Worm (Caenorhabditis elegans) whole organism, young adult: ENCODE measurements around the gene taf-3.

Experiments used
- B0336.3 ChIP-seq: fragments of 200-800 bp; sonication (Bioruptor generic); IDR thresholded peaks from 2 replicates; pipeline ENCODE4 v1.3.6; 2022; ENCODE audit warnings: missing genetic modification characterization, missing compliant biosample characterization
- D2030.7 ChIP-seq: fragments of 200-800 bp; sonication (Bioruptor generic); IDR thresholded peaks from 2 replicates; pipeline ENCODE4 v1.3.6; 2022; ENCODE audit warnings: missing genetic modification reagents, missing genetic modification characterization, missing compliant biosample characterization
- F23B12.7 ChIP-seq: sonication (generic microtip); optimal IDR thresholded peaks from 2 replicates; lab custom pipeline; 2017; ENCODE audit warnings: missing genetic modification characterization, mild to moderate bottlenecking, missing compliant biosample characterization, antibody characterized with exemption, moderate library complexity; ENCODE audit not compliant: insufficient read depth
- F52B5.7 ChIP-seq: sonication (generic microtip); optimal IDR thresholded peaks from 2 replicates; lab custom pipeline; 2016; ENCODE audit warnings: mild to moderate bottlenecking, missing genetic modification characterization, missing compliant biosample characterization
- F57C9.4 ChIP-seq: sonication (generic microtip); optimal IDR thresholded peaks from 2 replicates; lab custom pipeline; 2017; ENCODE audit warnings: mild to moderate bottlenecking, missing genetic modification characterization, missing compliant biosample characterization
- K11D2.4 ChIP-seq: fragments of 200-800 bp; sonication (Bioruptor generic); IDR thresholded peaks from 2 replicates; pipeline ENCODE4 v1.3.6; 2022; ENCODE audit warnings: missing genetic modification reagents, missing genetic modification characterization, missing compliant biosample characterization
- Y56A3A.18 ChIP-seq: fragments of 200-800 bp; sonication (Bioruptor generic); IDR thresholded peaks from 2 replicates; pipeline ENCODE4 v1.3.6; 2022; ENCODE audit warnings: missing genetic modification reagents, missing genetic modification characterization, missing compliant biosample characterization
- Y79H2A.3 ChIP-seq: fragments of 200-800 bp; sonication (Bioruptor generic); conservative IDR thresholded peaks from 2 replicates; pipeline ENCODE4 v1.3.6; 2022; ENCODE audit warnings: missing genetic modification reagents, missing genetic modification characterization, missing compliant biosample characterization
- ZK185.1 ChIP-seq: sonication (generic microtip); optimal IDR thresholded peaks from 2 replicates; lab custom pipeline; 2016; ENCODE audit warnings: mild to moderate bottlenecking, missing genetic modification characterization, missing compliant biosample characterization; ENCODE audit not compliant: poor library complexity, severe bottlenecking
- aptf-2 ChIP-seq: fragments of 200-800 bp; sonication (Bioruptor generic); conservative IDR thresholded peaks from 2 replicates; pipeline ENCODE4 v1.3.6; 2022; ENCODE audit warnings: missing genetic modification reagents, missing genetic modification characterization, missing compliant biosample characterization
- attf-5 ChIP-seq: fragments of 200-800 bp; sonication (Bioruptor generic); optimal IDR thresholded peaks from 2 replicates; lab custom pipeline; 2018; ENCODE audit warnings: mild to moderate bottlenecking, missing genetic modification characterization, missing compliant biosample characterization
- bed-1 ChIP-seq: fragments of 200-800 bp; sonication (Bioruptor generic); IDR thresholded peaks from 2 replicates; pipeline ENCODE4 v1.3.6; 2022; ENCODE audit warnings: missing genetic modification reagents, missing genetic modification characterization, missing compliant biosample characterization
- ceh-100 ChIP-seq: fragments of 200-800 bp; sonication (Bioruptor generic); IDR thresholded peaks from 2 replicates; pipeline ENCODE4 v1.3.6; 2022; ENCODE audit warnings: missing genetic modification reagents, missing genetic modification characterization, missing compliant biosample characterization
- ceh-27 ChIP-seq: fragments of 200-800 bp; sonication (Bioruptor generic); optimal IDR thresholded peaks from 2 replicates; lab custom pipeline; 2018; ENCODE audit warnings: mild to moderate bottlenecking, missing genetic modification characterization, moderate library complexity, missing compliant biosample characterization
- ceh-58 ChIP-seq: fragments of 200-800 bp; sonication (Bioruptor generic); IDR thresholded peaks from 2 replicates; pipeline ENCODE4 v1.3.6; 2022; ENCODE audit warnings: missing genetic modification characterization, missing compliant biosample characterization
- die-1 ChIP-seq: sonication (generic microtip); optimal IDR thresholded peaks from 2 replicates; lab custom pipeline; 2016; ENCODE audit warnings: missing genotype, mild to moderate bottlenecking, missing genetic modification characterization, missing compliant biosample characterization
- dox-1 ChIP-seq: fragments of 200-800 bp; sonication (Bioruptor generic); IDR thresholded peaks from 2 replicates; pipeline ENCODE4 v1.3.6; 2022; ENCODE audit warnings: missing genetic modification reagents, missing genetic modification characterization, missing compliant biosample characterization
- efl-1 ChIP-seq: fragments of 150-350 bp; optimal IDR thresholded peaks from 2 replicates; lab custom pipeline; 2014; ENCODE audit warnings: missing biosample characterization, missing genetic modification reagents, missing genetic modification characterization
- egl-18 ChIP-seq: fragments of 200-800 bp; sonication (Bioruptor generic); IDR thresholded peaks from 2 replicates; pipeline ENCODE4 v1.3.6; 2022; ENCODE audit warnings: missing genetic modification reagents, missing genetic modification characterization, missing compliant biosample characterization
- egrh-3 ChIP-seq: fragments of 200-800 bp; sonication (Bioruptor generic); IDR thresholded peaks from 2 replicates; pipeline ENCODE4 v1.3.6; 2022; ENCODE audit warnings: missing genetic modification reagents, missing genetic modification characterization, missing compliant biosample characterization
- ets-4 ChIP-seq: fragments of 200-800 bp; sonication (Bioruptor generic); optimal IDR thresholded peaks from 2 replicates; lab custom pipeline; 2018; ENCODE audit warnings: mild to moderate bottlenecking, missing genetic modification characterization, missing compliant biosample characterization
- hmg-1.2 ChIP-seq: fragments of 200-800 bp; sonication (Bioruptor generic); IDR thresholded peaks from 2 replicates; pipeline ENCODE4 v1.3.6; 2022; ENCODE audit warnings: missing genetic modification reagents, missing genetic modification characterization, missing compliant biosample characterization
- hmg-20 ChIP-seq: fragments of 200-800 bp; sonication (Bioruptor generic); IDR thresholded peaks from 2 replicates; pipeline ENCODE4 v1.3.6; 2022; ENCODE audit warnings: missing genetic modification reagents, missing genetic modification characterization, missing compliant biosample characterization
- hsf-1 ChIP-seq: fragments of 200-800 bp; sonication (Bioruptor generic); IDR thresholded peaks from 2 replicates; pipeline ENCODE4 v1.3.6; 2022; ENCODE audit warnings: missing genetic modification reagents, missing genetic modification characterization, missing compliant biosample characterization
- lin-26 ChIP-seq: fragments of 200-800 bp; sonication (Bioruptor generic); IDR thresholded peaks from 2 replicates; pipeline ENCODE4 v1.3.6; 2022; ENCODE audit warnings: missing genetic modification reagents, missing genetic modification characterization, missing compliant biosample characterization
- madf-3 ChIP-seq: fragments of 200-800 bp; sonication (Bioruptor generic); IDR thresholded peaks from 2 replicates; pipeline ENCODE4 v1.3.6; 2022; ENCODE audit warnings: missing genetic modification reagents, missing genetic modification characterization, missing compliant biosample characterization
- madf-6 ChIP-seq: fragments of 200-800 bp; sonication (Bioruptor generic); IDR thresholded peaks from 2 replicates; pipeline ENCODE4 v1.3.6; 2022; ENCODE audit warnings: missing genetic modification reagents, missing genetic modification characterization, missing compliant biosample characterization
- mel-28 ChIP-seq: sonication (generic microtip); optimal IDR thresholded peaks from 2 replicates; lab custom pipeline; 2016; ENCODE audit warnings: borderline replicate concordance, mild to moderate bottlenecking, missing genetic modification characterization, missing compliant biosample characterization
- mes-4 ChIP-seq: sonication (generic microtip); optimal IDR thresholded peaks from 2 replicates; lab custom pipeline; 2016; ENCODE audit warnings: missing genotype, missing genetic modification characterization, missing compliant biosample characterization
- mxl-1 ChIP-seq: sonication (generic microtip); optimal IDR thresholded peaks from 2 replicates; lab custom pipeline; 2016; ENCODE audit warnings: missing genetic modification characterization, missing compliant biosample characterization
- nhr-27 ChIP-seq: fragments of 200-800 bp; sonication (Bioruptor generic); optimal IDR thresholded peaks from 2 replicates; lab custom pipeline; 2018; ENCODE audit warnings: mild to moderate bottlenecking, missing genetic modification characterization, moderate library complexity, missing compliant biosample characterization
- nhr-90 ChIP-seq: sonication (generic microtip); optimal IDR thresholded peaks from 2 replicates; lab custom pipeline; 2016; ENCODE audit warnings: missing genotype, mild to moderate bottlenecking, missing genetic modification characterization, missing compliant biosample characterization
- pha-4 ChIP-seq: fragments of 150-350 bp; sonication (generic microtip); optimal IDR thresholded peaks from 2 replicates; lab custom pipeline; 2014; ENCODE audit warnings: missing biosample characterization, missing genetic modification reagents, missing genetic modification characterization
- rec-8 ChIP-seq, 2 experiments: sonication (generic microtip); optimal IDR thresholded peaks; 2 replicates each; lab custom pipeline; 2016; ENCODE audit warnings: mild to moderate bottlenecking in 2 of 2, missing genetic modification characterization in 2 of 2, missing genetic modification reagents in 2 of 2, missing genotype in 2 of 2, missing biosample characterization in 1 of 2, missing compliant biosample characterization in 1 of 2, moderate library complexity in 1 of 2
- repo-1 ChIP-seq: sonication (generic microtip); optimal IDR thresholded peaks from 2 replicates; lab custom pipeline; 2017; ENCODE audit warnings: mild to moderate bottlenecking, missing genetic modification characterization, missing compliant biosample characterization
- rpc-1 ChIP-seq, 2 experiments: fragments of 150-350 bp in 1 of 2; sonication (generic microtip) in 1 of 2; optimal IDR thresholded peaks; 2 replicates each; lab custom pipeline; 2014 to 2018; ENCODE audit warnings: missing biosample characterization in 1 of 2, missing genetic modification characterization in 1 of 2, missing genetic modification reagents in 1 of 2, missing genotype in 1 of 2
- snpc-1.1 ChIP-seq: sonication (generic microtip); optimal IDR thresholded peaks from 2 replicates; lab custom pipeline; 2017; ENCODE audit warnings: missing genetic modification characterization, mild to moderate bottlenecking, missing compliant biosample characterization, antibody characterized with exemption, moderate library complexity, missing genotype, missing genetic modification reagents; ENCODE audit not compliant: insufficient read depth
- snpc-1.3 ChIP-seq: sonication (generic microtip); optimal IDR thresholded peaks from 2 replicates; lab custom pipeline; 2017; ENCODE audit warnings: missing genetic modification characterization, mild to moderate bottlenecking, missing compliant biosample characterization, antibody characterized with exemption, moderate library complexity, missing genotype, missing genetic modification reagents; ENCODE audit not compliant: insufficient read depth
- snpc-4 ChIP-seq, 5 experiments: fragments of 150-350 bp in 1 of 5; sonication (generic microtip) in 4 of 5; optimal IDR thresholded peaks; 2 replicates each; lab custom pipeline; 2014 to 2018; ENCODE audit warnings: missing genetic modification characterization in 5 of 5, missing biosample characterization in 3 of 5, antibody characterized with exemption in 2 of 5, mild to moderate bottlenecking in 2 of 5, missing compliant biosample characterization in 2 of 5, missing genotype in 2 of 5, moderate library complexity in 2 of 5, missing genetic modification reagents in 1 of 5
- somi-1 ChIP-seq: fragments of 200-800 bp; sonication (Bioruptor generic); optimal IDR thresholded peaks from 2 replicates; lab custom pipeline; 2018; ENCODE audit warnings: mild to moderate bottlenecking, missing genetic modification characterization, missing compliant biosample characterization
- tbp1 ChIP-seq: fragments of 200-800 bp; sonication (Bioruptor generic); optimal IDR thresholded peaks from 2 replicates; lab custom pipeline; 2018; ENCODE audit warnings: mild to moderate bottlenecking, missing genetic modification characterization, missing compliant biosample characterization
- unc-62 ChIP-seq: fragments of 150-350 bp; optimal IDR thresholded peaks from 2 replicates; lab custom pipeline; 2014; ENCODE audit warnings: missing biosample characterization, missing genetic modification reagents, missing genetic modification characterization
- zim-3 ChIP-seq: sonication (generic microtip); optimal IDR thresholded peaks from 2 replicates; lab custom pipeline; 2017; ENCODE audit warnings: mild to moderate bottlenecking, missing genetic modification characterization, moderate library complexity, missing compliant biosample characterization
- ztf-22 ChIP-seq: fragments of 200-800 bp; sonication (Bioruptor generic); optimal IDR thresholded peaks from 2 replicates; lab custom pipeline; 2018; ENCODE audit warnings: mild to moderate bottlenecking, missing genetic modification characterization, moderate library complexity, missing compliant biosample characterization
- ztf-25 ChIP-seq: fragments of 200-800 bp; sonication (Bioruptor generic); IDR thresholded peaks from 2 replicates; pipeline ENCODE4 v1.3.6; 2022; ENCODE audit warnings: missing genetic modification reagents, missing genetic modification characterization, missing compliant biosample characterization

Gene taf-3

ce11 chrX:16299859-16300258 lies 32.4 kb upstream of the taf-3 start, which contains the start of gene twk-21:
TSS of gene twk-21 (plus strand) at chrX:16299892.
- TF ChIP-seq mel-28 (no peak), aptf-2 (GFP tag; lab: Robert Waterston, UW) (no peak), pha-4 (tag; lab: Kevin White, UChicago) (no peak), Y56A3A.18 (GFP tag; lab: Robert Waterston, UW) (0 out of 2 replicates have a peak, but pooled peaks have one; percentile 37), rpc-1 (optimal IDR thresholded peaks at IDR 0.05; lab: Kevin White, UChicago) (peak; percentile 44), rpc-1 (tag; optimal IDR thresholded peaks at IDR 0.05; lab: Kevin White, UChicago) (no peak), hmg-1.2 (0 out of 2 replicates have a peak, but pooled peaks have one; percentile 35), ZK185.1 (tag; lab: Kevin White, UChicago) (no peak), ceh-100 (GFP tag; lab: Robert Waterston, UW) (no peak), die-1 (tag; lab: Kevin White, UChicago) (no peak), egl-18 (GFP tag; lab: Robert Waterston, UW) (no peak), tbp1 (GFP tag; lab: Kevin White, UChicago) (peak; percentile 83), mxl-1 (tag; lab: Kevin White, UChicago) (no peak), lin-26 (GFP tag; lab: Robert Waterston, UW) (0 out of 2 replicates have a peak, but pooled peaks have one; percentile 40), mes-4 (tag; lab: Kevin White, UChicago) (no peak), snpc-1.3 (no peak), ztf-22 (GFP tag; lab: Kevin White, UChicago) (no peak), F52B5.7 (tag; lab: Kevin White, UChicago) (no peak), D2030.7 (GFP tag; lab: Robert Waterston, UW) (peak; percentile 35; the same call in 1 of the 2 replicates)

ce11 chrX:16300422-16300821 lies 31.8 kb upstream of the taf-3 start:
- TF ChIP-seq hsf-1 (GFP tag; lab: Robert Waterston, UW) = no peak
- TF ChIP-seq efl-1 = no peak
- no peak for TF ChIP-seq madf-3
- peak; percentile 66 for TF ChIP-seq snpc-1.1 (tag; lab: Kevin White, UChicago)
- no peak for TF ChIP-seq ceh-58
- no peak for TF ChIP-seq bed-1 (GFP tag; lab: Robert Waterston, UW)
- no peak for TF ChIP-seq egrh-3 (GFP tag; lab: Robert Waterston, UW)
- no peak for TF ChIP-seq ceh-27 (GFP tag; lab: Kevin White, UChicago)
- TF ChIP-seq F57C9.4 (tag; lab: Kevin White, UChicago) = no peak
- peak; percentile 45 for TF ChIP-seq madf-6 (GFP tag; lab: Robert Waterston, UW)
- TF ChIP-seq F23B12.7 = no peak
- TF ChIP-seq B0336.3 = no peak
- TF ChIP-seq attf-5 (GFP tag; lab: Kevin White, UChicago) = peak; percentile 18
- peak; percentile 89 for TF ChIP-seq lin-26 (GFP tag; lab: Robert Waterston, UW)
- TF ChIP-seq nhr-27 = no peak
- peak; percentile 48; the same call in 1 of the 2 replicates for TF ChIP-seq hmg-20
- peak; percentile 63 for TF ChIP-seq nhr-90 (tag; lab: Kevin White, UChicago)
- no peak for TF ChIP-seq egl-18 (GFP tag; lab: Robert Waterston, UW)
- TF ChIP-seq ets-4 = no peak
- no peak for TF ChIP-seq repo-1 (tag; lab: Kevin White, UChicago)
- TF ChIP-seq unc-62 (GFP tag; lab: Kevin White, UChicago) = no peak
- TF ChIP-seq zim-3 (tag; lab: Kevin White, UChicago) = peak; percentile 31
- peak; percentile 19 to 58 for TF ChIP-seq rec-8 (tag; optimal IDR thresholded peaks at IDR 0.05; lab: Kevin White, UChicago)
- peak; percentile 33 for TF ChIP-seq somi-1 (GFP tag; lab: Kevin White, UChicago)
- peak; percentile 62 for TF ChIP-seq dox-1
- peak; percentile 69; the same call in 1 of the 2 replicates for TF ChIP-seq ztf-25 (GFP tag; lab: Robert Waterston, UW)
- TF ChIP-seq Y79H2A.3 (GFP tag; lab: Robert Waterston, UW) = no peak
- peak; percentile 86 for TF ChIP-seq D2030.7 (GFP tag; lab: Robert Waterston, UW)
- TF ChIP-seq K11D2.4 (GFP tag; lab: Robert Waterston, UW) = no peak
- peak; percentile 71 for TF ChIP-seq snpc-4 (GFP tag; optimal IDR thresholded peaks at IDR 0.05; lab: Kevin White, UChicago)
- peak in 3 of 4 experiments; percentile 58 to 76 (median 61) for TF ChIP-seq snpc-4 (tag; optimal IDR thresholded peaks at IDR 0.05; lab: Kevin White, UChicago)
